Fruit fly (Drosophila melanogaster) S2 (cell line): ENCODE measurements around the gene Drsl2.

Source experiments
- CG8478 ChIP-seq: fragments of >200 bp; optimal IDR thresholded peaks from 2 replicates; lab custom pipeline; 2018
- CTCF ChIP-seq, 2 experiments: fragments of >200 bp; optimal IDR thresholded peaks; 2 replicates each; lab custom pipeline; 2018

dm6 chr3L:3337345-3337928, 23.3 kb downstream of the Drsl2 start:
- no peak for TF ChIP-seq CTCF (optimal IDR thresholded peaks at IDR 0.05; lab: Kevin White, UChicago)
- no peak for TF ChIP-seq CG8478 (lab: Kevin White, UChicago)
